Fruit fly (Drosophila melanogaster) whole organism, wandering third instar larva: ENCODE measurements around the gene CG12017.
A peak's percentile ranks its signal among the peaks of the same experiment; 100 is the strongest.

Experiments used
- CG32264 ChIP-seq: fragments of 200-800 bp; sonication (Bioruptor generic); optimal IDR thresholded peaks from 2 replicates; lab custom pipeline; 2016; ENCODE audit warnings: missing biosample characterization, missing genetic modification characterization
- CG9705 ChIP-seq: fragments of 200-800 bp; sonication (Bioruptor generic); optimal IDR thresholded peaks from 2 replicates; lab custom pipeline; 2018; ENCODE audit warnings: missing biosample characterization, mild to moderate bottlenecking, missing genetic modification characterization
- CrebA ChIP-seq: fragments of 200-800 bp; sonication (Bioruptor generic); optimal IDR thresholded peaks from 2 replicates; lab custom pipeline; 2016; ENCODE audit warnings: missing biosample characterization, mild to moderate bottlenecking, missing genetic modification characterization, borderline replicate concordance
- Dfd ChIP-seq: fragments of >200 bp; optimal IDR thresholded peaks from 2 replicates; lab custom pipeline; 2017; ENCODE audit warnings: missing biosample characterization, missing genetic modification characterization
- Dif ChIP-seq: fragments of 200-275, 200-300 bp; sonication (Bioruptor generic); optimal IDR thresholded peaks from 2 replicates; lab custom pipeline; 2018; ENCODE audit warnings: missing biosample characterization, missing genetic modification characterization; ENCODE audit not compliant: partially characterized antibody
- GATAd ChIP-seq: sonication (Bioruptor generic); optimal IDR thresholded peaks from 2 replicates; lab custom pipeline; 2016; ENCODE audit warnings: missing biosample characterization, missing genetic modification characterization
- HLH106 ChIP-seq: fragments of 200-800 bp; optimal IDR thresholded peaks from 3 replicates; lab custom pipeline; 2019; ENCODE audit warnings: missing biosample characterization, mild to moderate bottlenecking, missing genetic modification characterization, moderate library complexity
- Hnf4 ChIP-seq: fragments of 200-800 bp; sonication (Bioruptor generic); optimal IDR thresholded peaks from 2 replicates; lab custom pipeline; 2016; ENCODE audit warnings: missing biosample characterization, mild to moderate bottlenecking, missing genetic modification characterization
- Hr78 ChIP-seq: fragments of >200 bp; optimal IDR thresholded peaks from 2 replicates; lab custom pipeline; 2017; ENCODE audit warnings: missing biosample characterization, missing genetic modification characterization
- Hr83 ChIP-seq: fragments of 200-300 bp; sonication (Bioruptor generic); optimal IDR thresholded peaks from 2 replicates; lab custom pipeline; 2016; ENCODE audit warnings: missing biosample characterization, mild to moderate bottlenecking, missing genetic modification characterization, moderate library complexity; ENCODE audit not compliant: poor library complexity, severe bottlenecking
- Jra ChIP-seq: sonication (Bioruptor generic); optimal IDR thresholded peaks from 2 replicates; lab custom pipeline; 2016; ENCODE audit warnings: missing biosample characterization, missing genetic modification characterization
- Mio ChIP-seq: sonication (Bioruptor generic); optimal IDR thresholded peaks from 2 replicates; lab custom pipeline; 2016; ENCODE audit warnings: missing biosample characterization, missing genetic modification characterization
- Myc ChIP-seq: fragments of >200 bp; optimal IDR thresholded peaks from 2 replicates; lab custom pipeline; 2017
- N ChIP-seq: fragments of >200 bp; optimal IDR thresholded peaks from 2 replicates; lab custom pipeline; 2018; ENCODE audit warnings: missing biosample characterization, missing external identifiers, missing genetic modification characterization
- OdsH ChIP-seq: fragments of 200-800 bp; sonication (Bioruptor generic); optimal IDR thresholded peaks from 2 replicates; lab custom pipeline; 2016; ENCODE audit warnings: missing biosample characterization, mild to moderate bottlenecking, missing genetic modification characterization
- Rel ChIP-seq, 2 experiments: fragments of 200-800 bp; sonication (Bioruptor generic) in 1 of 2; optimal IDR thresholded peaks; 2 replicates in 1 of 2; 3 replicates in 1 of 2; lab custom pipeline; 2016 to 2019; ENCODE audit warnings: mild to moderate bottlenecking in 2 of 2, missing biosample characterization in 2 of 2, missing genetic modification characterization in 2 of 2, moderate library complexity in 1 of 2
- Sp1 ChIP-seq: fragments of 200-800 bp; sonication (Bioruptor generic); optimal IDR thresholded peaks from 3 replicates; lab custom pipeline; 2019; ENCODE audit warnings: missing biosample characterization, mild to moderate bottlenecking, missing genetic modification characterization, moderate library complexity
- Vsx2 ChIP-seq: fragments of 200-300, 225-300 bp; sonication (Bioruptor generic); optimal IDR thresholded peaks from 2 replicates; lab custom pipeline; 2018; ENCODE audit warnings: missing biosample characterization, missing genetic modification characterization; ENCODE audit not compliant: partially characterized antibody
- br ChIP-seq: fragments of 200-800 bp; sonication (Bioruptor generic); optimal IDR thresholded peaks from 2 replicates; lab custom pipeline; 2016; ENCODE audit warnings: missing biosample characterization, missing genetic modification characterization
- brk ChIP-seq: fragments of 200-800 bp; sonication (Bioruptor generic); optimal IDR thresholded peaks from 2 replicates; lab custom pipeline; 2016; ENCODE audit warnings: missing biosample characterization, mild to moderate bottlenecking, missing genetic modification characterization
- dl ChIP-seq, 2 experiments: fragments of 175-275, 200-275 bp in 1 of 2; fragments of 200-275 bp in 1 of 2; sonication (Bioruptor generic); optimal IDR thresholded peaks; lab custom pipeline; 2018; ENCODE audit warnings: mild to moderate bottlenecking in 2 of 2, missing biosample characterization in 2 of 2, missing genetic modification characterization in 2 of 2, moderate library complexity in 2 of 2; ENCODE audit not compliant: partially characterized antibody in 2 of 2, insufficient read depth in 1 of 2
- dmrt93B ChIP-seq: fragments of 200-800 bp; sonication (Bioruptor generic); optimal IDR thresholded peaks from 2 replicates; lab custom pipeline; 2018; ENCODE audit warnings: missing biosample characterization, mild to moderate bottlenecking, missing genetic modification characterization
- dsf ChIP-seq: sonication (Bioruptor generic); optimal IDR thresholded peaks from 2 replicates; lab custom pipeline; 2016; ENCODE audit warnings: missing biosample characterization, missing genetic modification characterization, borderline replicate concordance
- ey ChIP-seq: fragments of 200-800 bp; sonication (Bioruptor generic); optimal IDR thresholded peaks from 2 replicates; lab custom pipeline; 2016; ENCODE audit warnings: missing biosample characterization, missing genetic modification characterization
- foxo ChIP-seq, 2 experiments: fragments of 200-800 bp; sonication (Bioruptor generic); optimal IDR thresholded peaks; 2 replicates in 1 of 2; 3 replicates in 1 of 2; lab custom pipeline; 2016 to 2017; ENCODE audit warnings: missing biosample characterization in 2 of 2, missing genetic modification characterization in 2 of 2
- fru ChIP-seq: fragments of 200-800 bp; sonication (Bioruptor generic); optimal IDR thresholded peaks from 3 replicates; lab custom pipeline; 2016; ENCODE audit warnings: missing biosample characterization, mild to moderate bottlenecking, missing genetic modification characterization
- h ChIP-seq: fragments of 200-800 bp; sonication (Bioruptor generic); optimal IDR thresholded peaks from 3 replicates; lab custom pipeline; 2016; ENCODE audit warnings: missing biosample characterization, mild to moderate bottlenecking, missing genetic modification characterization
- jim ChIP-seq: fragments of 175-275, 200-325 bp; sonication (Bioruptor generic); optimal IDR thresholded peaks from 2 replicates; lab custom pipeline; 2016; ENCODE audit warnings: missing biosample characterization, mild to moderate bottlenecking, missing genetic modification characterization
- lola ChIP-seq: fragments of >200 bp; optimal IDR thresholded peaks from 2 replicates; lab custom pipeline; 2017; ENCODE audit warnings: missing biosample characterization, missing genetic modification characterization
- pan ChIP-seq: fragments of >200 bp; optimal IDR thresholded peaks from 2 replicates; lab custom pipeline; 2017
- psq ChIP-seq: fragments of 200-800 bp; sonication (Bioruptor generic); optimal IDR thresholded peaks from 3 replicates; lab custom pipeline; 2017; ENCODE audit warnings: missing biosample characterization, mild to moderate bottlenecking, missing genetic modification characterization, moderate library complexity
- rgr ChIP-seq: fragments of 200-800 bp; sonication (Bioruptor generic); optimal IDR thresholded peaks from 3 replicates; lab custom pipeline; 2016; ENCODE audit warnings: missing biosample characterization, mild to moderate bottlenecking, missing genetic modification characterization
- sage ChIP-seq: fragments of 200-800 bp; sonication (Bioruptor generic); optimal IDR thresholded peaks from 2 replicates; lab custom pipeline; 2016; ENCODE audit warnings: missing biosample characterization, mild to moderate bottlenecking, missing genetic modification characterization
- sv ChIP-seq: fragments of 200-800 bp; sonication (Bioruptor generic); optimal IDR thresholded peaks from 3 replicates; lab custom pipeline; 2016; ENCODE audit warnings: missing biosample characterization, missing genetic modification characterization
- tai ChIP-seq: sonication (Bioruptor generic); optimal IDR thresholded peaks from 2 replicates; lab custom pipeline; 2016; ENCODE audit warnings: missing biosample characterization, missing genetic modification characterization
- usp ChIP-seq: fragments of >200 bp; optimal IDR thresholded peaks from 2 replicates; lab custom pipeline; 2017; ENCODE audit warnings: missing biosample characterization, missing genetic modification characterization
- woc ChIP-seq: sonication (Bioruptor generic); optimal IDR thresholded peaks from 2 replicates; lab custom pipeline; 2016; ENCODE audit warnings: missing biosample characterization, mild to moderate bottlenecking, missing genetic modification characterization

CG12017 gene

DNA sequence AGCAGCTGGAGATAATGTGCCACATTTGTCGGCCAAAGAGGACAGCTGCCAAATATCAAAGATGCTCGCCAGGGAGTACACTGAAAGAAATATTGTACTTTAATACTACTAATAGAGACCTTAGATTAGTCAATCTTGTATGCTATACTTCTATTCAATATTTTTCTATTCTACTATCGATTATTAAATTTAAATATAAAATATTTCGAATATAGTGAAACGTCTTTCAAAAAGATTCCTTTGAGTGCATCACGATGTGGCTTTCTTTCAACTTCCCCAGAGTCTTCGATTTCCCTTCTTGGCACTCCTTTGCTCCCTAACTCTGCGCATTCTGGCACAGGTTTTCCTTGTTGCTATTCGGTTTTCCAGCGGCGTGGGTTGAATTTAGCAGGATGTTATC lies 4.9 kb downstream of the CG12017 start:
- TF ChIP-seq Hr78 (no peak), Mio (GFP tag; lab: Kevin White, UChicago) (no peak), CrebA (no peak), dmrt93B (GFP tag; lab: Kevin White, UChicago) (no peak), Rel (GFP tag; optimal IDR thresholded peaks at IDR 0.05; lab: Kevin White, UChicago) (no peak), Rel (tag; optimal IDR thresholded peaks at IDR 0.05; lab: Kevin White, UChicago) (no peak), OdsH (GFP tag; lab: Kevin White, UChicago) (no peak), GATAd (GFP tag; lab: Kevin White, UChicago) (no peak), N (GFP tag; lab: Kevin White, UChicago) (no peak), psq (GFP tag; lab: Kevin White, UChicago) (no peak), Jra (GFP tag; lab: Kevin White, UChicago) (no peak), Dfd (GFP tag; lab: Kevin White, UChicago) (no peak), Vsx2 (no peak), rgr (GFP tag; lab: Kevin White, UChicago) (no peak), brk (GFP tag; lab: Kevin White, UChicago) (no peak), woc (GFP tag; lab: Kevin White, UChicago) (no peak), sage (GFP tag; lab: Kevin White, UChicago) (no peak)

DNA sequence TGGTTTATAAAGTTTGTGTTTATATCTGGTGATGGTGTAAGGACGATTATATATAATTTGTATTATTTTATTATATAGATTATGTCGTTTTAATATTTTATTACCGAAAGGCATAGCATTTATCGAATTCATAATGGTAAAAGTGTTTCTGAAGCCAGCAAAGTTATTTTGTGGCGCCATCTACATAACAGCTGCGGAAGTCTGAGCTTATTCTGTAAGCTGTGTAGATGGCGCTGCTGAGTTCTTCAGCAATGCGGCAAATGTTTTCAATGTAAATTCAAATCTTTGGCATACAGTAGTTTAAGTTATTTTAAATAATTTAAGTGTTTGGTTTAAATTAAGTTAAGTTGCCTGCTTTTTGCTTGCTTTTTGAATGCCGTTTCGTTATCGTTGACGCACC lies 8.4 kb downstream of the CG12017 start:
- TF ChIP-seq Hr83 (GFP tag; lab: Kevin White, UChicago) (no peak), HLH106 (tag; lab: Kevin White, UChicago) (peak; percentile 9), Myc (lab: Kevin White, UChicago) (peak; percentile 8), foxo (GFP tag; optimal IDR thresholded peaks at IDR 0.05; lab: Kevin White, UChicago) (peak in 1 of 2 experiments; percentile 4)

DNA sequence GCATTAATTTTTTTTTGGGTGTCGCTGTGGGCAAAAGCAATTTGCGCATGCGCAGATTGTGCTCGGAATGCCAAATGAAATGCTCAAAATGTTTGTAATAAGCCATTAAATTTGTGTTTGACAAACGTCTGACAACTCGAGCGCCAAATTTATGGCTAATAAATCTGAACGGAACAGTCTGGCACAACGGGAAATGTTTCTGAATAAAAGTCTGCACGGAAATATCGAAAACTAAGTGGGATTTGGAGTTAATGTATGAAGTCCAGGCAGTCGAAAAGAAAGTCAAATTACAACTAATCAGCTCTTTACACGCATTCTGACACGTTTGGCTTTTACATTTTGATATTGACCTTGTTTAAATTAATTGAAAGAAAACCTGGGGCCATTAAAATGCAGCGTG lies 11.1 kb downstream of the CG12017 start, which contains the start of gene CG12009:
Gene CG12009, plus strand, starts transcription at position 301 of the 400 bp plus-strand sequence.
- TF ChIP-seq CG9705 (GFP tag; lab: Kevin White, UChicago) (no peak), N (GFP tag; lab: Kevin White, UChicago) (no peak), Rel (GFP tag; optimal IDR thresholded peaks at IDR 0.05; lab: Kevin White, UChicago) (no peak), Rel (tag; optimal IDR thresholded peaks at IDR 0.05; lab: Kevin White, UChicago) (no peak), sv (GFP tag; lab: Kevin White, UChicago) (no peak), lola (GFP tag; lab: Kevin White, UChicago) (no peak), ey (GFP tag; lab: Kevin White, UChicago) (no peak), brk (GFP tag; lab: Kevin White, UChicago) (no peak), Hr78 (no peak), Hnf4 (GFP tag; lab: Kevin White, UChicago) (no peak)
- TF ChIP-seq, all 38 proteins: peak for 0

DNA sequence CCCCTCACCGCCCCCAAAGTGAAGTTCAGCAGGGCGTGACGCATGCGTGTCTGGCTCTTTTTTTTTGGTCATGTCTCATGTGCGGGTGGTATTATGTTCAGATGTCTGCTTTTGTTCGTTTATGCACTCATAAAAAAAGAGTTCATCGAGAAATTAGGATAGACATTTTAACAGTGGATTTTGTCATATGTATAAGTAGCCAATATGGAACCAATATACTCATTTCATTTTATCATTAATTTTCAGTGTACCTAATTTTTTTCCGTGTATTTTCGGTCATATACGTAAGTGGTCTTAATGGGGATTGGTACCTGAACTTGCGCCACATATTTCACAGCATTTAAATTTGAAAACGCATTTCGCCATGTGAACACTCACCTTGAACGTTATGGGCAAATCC lies 20.3 kb downstream of the CG12017 start:
- no peak for TF ChIP-seq Dif
- no peak for TF ChIP-seq Vsx2
- peak; percentile 50 for TF ChIP-seq ey (GFP tag; lab: Kevin White, UChicago)
- TF ChIP-seq woc (GFP tag; lab: Kevin White, UChicago), result peak; percentile 52
- peak; percentile 20 for TF ChIP-seq psq (GFP tag; lab: Kevin White, UChicago)
- TF ChIP-seq Sp1 (GFP tag; lab: Kevin White, UChicago), result peak; percentile 47
- peak; percentile 31 for TF ChIP-seq fru (GFP tag; lab: Kevin White, UChicago)
- TF ChIP-seq dsf (GFP tag; lab: Kevin White, UChicago), result no peak
- TF ChIP-seq pan (lab: Kevin White, UChicago), result no peak
- peak; percentile 63 for TF ChIP-seq HLH106 (tag; lab: Kevin White, UChicago)
- no peak for TF ChIP-seq Mio (GFP tag; lab: Kevin White, UChicago)
- TF ChIP-seq Hr78, result no peak
- TF ChIP-seq Hnf4 (GFP tag; lab: Kevin White, UChicago), result no peak
- peak; percentile 38 for TF ChIP-seq dmrt93B (GFP tag; lab: Kevin White, UChicago)
- TF ChIP-seq jim (GFP tag; lab: Kevin White, UChicago), result no peak
- no peak for TF ChIP-seq CG9705 (GFP tag; lab: Kevin White, UChicago)
- no peak for TF ChIP-seq tai (GFP tag; lab: Kevin White, UChicago)
- TF ChIP-seq h (GFP tag; lab: Kevin White, UChicago), result peak; percentile 83
- no peak for TF ChIP-seq dl (GFP tag; optimal IDR thresholded peaks at IDR 0.05; lab: Kevin White, UChicago; ENCODE audit: insufficient read depth in 1 of 2, partially characterized antibody in 2 of 2)
- no peak for TF ChIP-seq N (GFP tag; lab: Kevin White, UChicago)
- TF ChIP-seq OdsH (GFP tag; lab: Kevin White, UChicago), result peak; percentile 49
- peak; percentile 25 for TF ChIP-seq sv (GFP tag; lab: Kevin White, UChicago)
- peak; percentile 17 for TF ChIP-seq sage (GFP tag; lab: Kevin White, UChicago)
- peak; percentile 41 for TF ChIP-seq br (GFP tag; lab: Kevin White, UChicago)
- no peak for TF ChIP-seq Jra (GFP tag; lab: Kevin White, UChicago)
- peak; percentile 42 for TF ChIP-seq CG32264
- no peak for TF ChIP-seq usp
- TF ChIP-seq foxo (GFP tag; optimal IDR thresholded peaks at IDR 0.05; lab: Kevin White, UChicago), result peak in 1 of 2 experiments; percentile 48
- TF ChIP-seq CrebA, result no peak
